Fruit fly (Drosophila melanogaster) whole organism, embryonic: ENCODE data around the gene CG11843.

ENCODE experiments used
- Atf3 ChIP-seq: fragments of 200-800 bp; sonication (Bioruptor generic); optimal IDR thresholded peaks from 3 replicates; lab custom pipeline; 2016; ENCODE audit warnings: missing biosample characterization, missing genetic modification characterization
- BtbVII ChIP-seq: fragments of 200-800 bp; sonication (Bioruptor generic); optimal IDR thresholded peaks from 3 replicates; lab custom pipeline; 2017; ENCODE audit warnings: missing biosample characterization, mild to moderate bottlenecking, missing genetic modification characterization
- CG10565 ChIP-seq: fragments of 200-800 bp; sonication (Bioruptor generic); optimal IDR thresholded peaks from 3 replicates; lab custom pipeline; 2016; ENCODE audit warnings: missing biosample characterization, mild to moderate bottlenecking, missing genetic modification characterization
- CG12236 ChIP-seq: fragments of 200-800 bp; sonication (Bioruptor generic); optimal IDR thresholded peaks from 2 replicates; lab custom pipeline; 2016; ENCODE audit warnings: missing biosample characterization, missing genetic modification characterization
- CG12391 ChIP-seq: fragments of 200-800 bp; sonication (Bioruptor generic); optimal IDR thresholded peaks from 3 replicates; lab custom pipeline; 2018; ENCODE audit warnings: missing biosample characterization, mild to moderate bottlenecking, missing genetic modification characterization, moderate library complexity
- CG13296 ChIP-seq: fragments of 200-800 bp; sonication (Bioruptor generic); optimal IDR thresholded peaks from 3 replicates; lab custom pipeline; 2018; ENCODE audit warnings: missing biosample characterization, mild to moderate bottlenecking, missing genetic modification characterization
- CG13894 ChIP-seq: fragments of 200-800 bp; sonication (Bioruptor generic); optimal IDR thresholded peaks from 3 replicates; lab custom pipeline; 2018; ENCODE audit warnings: missing biosample characterization, mild to moderate bottlenecking, missing genetic modification characterization, moderate library complexity
- CG14710 ChIP-seq: fragments of 200-800 bp; sonication (Bioruptor generic); optimal IDR thresholded peaks from 3 replicates; lab custom pipeline; 2019; ENCODE audit warnings: missing biosample characterization, mild to moderate bottlenecking, missing genetic modification characterization, moderate library complexity
- CG17829 ChIP-seq: fragments of 200-800 bp; optimal IDR thresholded peaks from 2 replicates; lab custom pipeline; 2019; ENCODE audit warnings: missing biosample characterization, mild to moderate bottlenecking, missing genetic modification characterization, moderate library complexity
- CG18011 ChIP-seq: fragments of 200-800 bp; sonication (Bioruptor generic); optimal IDR thresholded peaks from 2 replicates; lab custom pipeline; 2017; ENCODE audit warnings: missing biosample characterization, missing genetic modification characterization, mild to moderate bottlenecking, moderate library complexity, missing genotype
- CG31441 ChIP-seq: fragments of 200-800 bp; sonication (Bioruptor generic); IDR thresholded peaks from 2 replicates; pipeline ENCODE4 v1.3.6; 2022; ENCODE audit warnings: missing biosample characterization, missing genetic modification characterization
- CG32532 ChIP-seq: fragments of 200-800 bp; sonication (Bioruptor generic); IDR thresholded peaks from 2 replicates; pipeline ENCODE4 v1.3.6; 2022; ENCODE audit warnings: missing biosample characterization, missing genetic modification characterization
- CG33557 ChIP-seq: fragments of 200-800 bp; sonication (Bioruptor generic); optimal IDR thresholded peaks from 2 replicates; lab custom pipeline; 2019; ENCODE audit warnings: missing biosample characterization, mild to moderate bottlenecking, missing genetic modification characterization, moderate library complexity
- CG3847 ChIP-seq: fragments of 200-800 bp; sonication (Bioruptor generic); IDR thresholded peaks from 2 replicates; pipeline ENCODE4 v1.3.6; 2022; ENCODE audit warnings: missing biosample characterization, missing genetic modification characterization
- CG6683 ChIP-seq: fragments of 200-800 bp; sonication (Bioruptor generic); optimal IDR thresholded peaks from 2 replicates; lab custom pipeline; 2017; ENCODE audit warnings: missing biosample characterization, mild to moderate bottlenecking, missing genetic modification characterization, missing genetic modification reagents
- CG6765 ChIP-seq: fragments of 200-800 bp; sonication (Bioruptor generic); optimal IDR thresholded peaks from 3 replicates; lab custom pipeline; 2017; ENCODE audit warnings: missing biosample characterization, mild to moderate bottlenecking, missing genetic modification characterization
- CG7372 ChIP-seq: fragments of 200-800 bp; sonication (Bioruptor generic); IDR thresholded peaks from 2 replicates; pipeline ENCODE4 v1.3.6; 2022; ENCODE audit warnings: missing biosample characterization, missing genetic modification characterization
- CG7987 ChIP-seq: fragments of 200-800 bp; sonication (Bioruptor generic); optimal IDR thresholded peaks from 2 replicates; lab custom pipeline; 2018; ENCODE audit warnings: missing biosample characterization, mild to moderate bottlenecking, missing genetic modification characterization, moderate library complexity
- CG9609 ChIP-seq: fragments of 200-800 bp; sonication (Bioruptor generic); optimal IDR thresholded peaks from 3 replicates; lab custom pipeline; 2016; ENCODE audit warnings: missing biosample characterization, missing genetic modification characterization
- CTCF ChIP-seq: fragments of 200-800 bp; sonication (Bioruptor generic); optimal IDR thresholded peaks from 2 replicates; lab custom pipeline; 2017; ENCODE audit warnings: missing biosample characterization, mild to moderate bottlenecking, missing genetic modification characterization, moderate library complexity
- D ChIP-seq, 2 experiments: fragments of 200-800 bp in 1 of 2; fragments of >200 bp in 1 of 2; sonication (Bioruptor generic) in 1 of 2; optimal IDR thresholded peaks; 2 replicates in 1 of 2; 3 replicates in 1 of 2; lab custom pipeline; 2017; ENCODE audit warnings: mild to moderate bottlenecking in 1 of 2, missing biosample characterization in 1 of 2, missing genetic modification characterization in 1 of 2, missing genetic modification reagents in 1 of 2
- Fer3 ChIP-seq: fragments of 200-800 bp; sonication (Bioruptor generic); optimal IDR thresholded peaks from 2 replicates; lab custom pipeline; 2018; ENCODE audit warnings: missing biosample characterization, mild to moderate bottlenecking, missing genetic modification characterization, moderate library complexity
- Gug ChIP-seq: fragments of 200-800 bp; sonication (Bioruptor generic); IDR thresholded peaks from 4 replicates; pipeline ENCODE4 v1.3.6; 2022; ENCODE audit warnings: missing biosample characterization, missing genetic modification characterization
- Hr78 ChIP-seq, 2 experiments: fragments of 200-800 bp in 1 of 2; fragments of >200 bp in 1 of 2; sonication (Bioruptor generic) in 1 of 2; optimal IDR thresholded peaks; 2 replicates each; lab custom pipeline; 2017 to 2019; ENCODE audit warnings: missing biosample characterization in 2 of 2, missing genetic modification characterization in 2 of 2, mild to moderate bottlenecking in 1 of 2, moderate library complexity in 1 of 2
- Lpt ChIP-seq: fragments of >200 bp; optimal IDR thresholded peaks from 2 replicates; lab custom pipeline; 2018; ENCODE audit warnings: missing biosample characterization, missing genetic modification characterization
- Meics ChIP-seq: fragments of 200-800 bp; sonication (Bioruptor generic); optimal IDR thresholded peaks from 2 replicates; lab custom pipeline; 2017; ENCODE audit warnings: missing biosample characterization, mild to moderate bottlenecking, missing genetic modification characterization
- NFAT ChIP-seq: fragments of 200-800 bp; sonication (Bioruptor generic); IDR thresholded peaks from 2 replicates; pipeline ENCODE4 v1.3.6; 2022; ENCODE audit warnings: missing biosample characterization, missing genetic modification characterization
- Sry-δ ChIP-seq: fragments of 200-800 bp; sonication (Bioruptor generic); optimal IDR thresholded peaks from 2 replicates; lab custom pipeline; 2016; ENCODE audit warnings: missing biosample characterization, missing genetic modification characterization
- TFAM ChIP-seq: fragments of 200-800 bp; sonication (Bioruptor generic); optimal IDR thresholded peaks from 2 replicates; lab custom pipeline; 2017; ENCODE audit warnings: missing biosample characterization, missing genetic modification characterization, inconsistent platforms
- ash1 ChIP-seq: fragments of 200-800 bp; sonication (Bioruptor generic); optimal IDR thresholded peaks from 2 replicates; lab custom pipeline; 2018; ENCODE audit warnings: missing biosample characterization, mild to moderate bottlenecking, missing genetic modification characterization
- ato ChIP-seq: fragments of 200-800 bp; sonication (Bioruptor generic); IDR thresholded peaks from 2 replicates; pipeline ENCODE4 v1.3.6; 2022; ENCODE audit warnings: missing biosample characterization, missing genetic modification characterization; ENCODE audit not compliant: partially characterized antibody
- bigmax ChIP-seq: fragments of 200-800 bp; sonication (Bioruptor generic); optimal IDR thresholded peaks from 2 replicates; lab custom pipeline; 2018; ENCODE audit warnings: missing biosample characterization, mild to moderate bottlenecking, missing genetic modification characterization
- br ChIP-seq: fragments of >200 bp; optimal IDR thresholded peaks from 2 replicates; lab custom pipeline; 2017
- dpn ChIP-seq, 2 experiments: fragments of 200-800 bp; sonication (Bioruptor generic); optimal IDR thresholded peaks; 3 replicates each; lab custom pipeline; 2016; ENCODE audit warnings: missing biosample characterization in 2 of 2, missing genetic modification characterization in 2 of 2
- ewg ChIP-seq: fragments of 200-800 bp; sonication (Bioruptor generic); optimal IDR thresholded peaks from 3 replicates; lab custom pipeline; 2017; ENCODE audit warnings: mild to moderate bottlenecking, missing biosample characterization, missing genetic modification reagents, missing genetic modification characterization
- fd64A ChIP-seq: fragments of 200-800 bp; sonication (Bioruptor generic); optimal IDR thresholded peaks from 3 replicates; lab custom pipeline; 2018; ENCODE audit warnings: missing biosample characterization, mild to moderate bottlenecking, missing genetic modification characterization
- grau ChIP-seq: fragments of 200-800 bp; optimal IDR thresholded peaks from 3 replicates; lab custom pipeline; 2019; ENCODE audit warnings: missing biosample characterization, mild to moderate bottlenecking, missing genetic modification characterization, moderate library complexity
- grn ChIP-seq: fragments of 200-800 bp; sonication (Bioruptor generic); optimal IDR thresholded peaks from 3 replicates; lab custom pipeline; 2017; ENCODE audit warnings: missing biosample characterization, missing genetic modification characterization
- gsb-n ChIP-seq: fragments of 200-800 bp; sonication (Bioruptor generic); optimal IDR thresholded peaks from 3 replicates; lab custom pipeline; 2018; ENCODE audit warnings: missing biosample characterization, mild to moderate bottlenecking, missing genetic modification characterization
- knrl ChIP-seq: fragments of 200-800 bp; sonication (Bioruptor generic); IDR thresholded peaks from 3 replicates; pipeline ENCODE4 v1.3.6; 2022; ENCODE audit warnings: missing biosample characterization, missing genetic modification characterization; ENCODE audit not compliant: partially characterized antibody
- mam ChIP-seq: fragments of 200-800 bp; sonication (Bioruptor generic); optimal IDR thresholded peaks from 3 replicates; lab custom pipeline; 2016; ENCODE audit warnings: missing biosample characterization, missing genetic modification characterization
- nau ChIP-seq: fragments of 200-800 bp; sonication (Bioruptor generic); optimal IDR thresholded peaks from 3 replicates; lab custom pipeline; 2017; ENCODE audit warnings: missing biosample characterization, mild to moderate bottlenecking, missing genetic modification characterization, missing genetic modification reagents
- p53 ChIP-seq: fragments of 200-800 bp; sonication (Bioruptor generic); optimal IDR thresholded peaks from 2 replicates; lab custom pipeline; 2016; ENCODE audit warnings: missing biosample characterization, missing genetic modification characterization
- pfk ChIP-seq: fragments of 200-800 bp; sonication (Bioruptor generic); optimal IDR thresholded peaks from 2 replicates; lab custom pipeline; 2018; ENCODE audit warnings: missing biosample characterization, mild to moderate bottlenecking, missing genetic modification characterization, moderate library complexity
- row ChIP-seq: fragments of 200-800 bp; sonication (Bioruptor generic); IDR thresholded peaks from 3 replicates; pipeline ENCODE4 v1.3.6; 2022; ENCODE audit warnings: missing biosample characterization, missing genetic modification characterization
- slbo ChIP-seq: fragments of 200-800 bp; sonication (Bioruptor generic); IDR thresholded peaks from 2 replicates; pipeline ENCODE4 v1.3.6; 2022; ENCODE audit warnings: missing biosample characterization, missing genetic modification characterization
- so ChIP-seq: fragments of 200-800 bp; sonication (Bioruptor generic); IDR thresholded peaks from 3 replicates; pipeline ENCODE4 v1.3.6; 2022; ENCODE audit warnings: missing biosample characterization, missing genetic modification characterization
- tgo ChIP-seq: fragments of 200-800 bp; sonication (Bioruptor generic); IDR thresholded peaks from 3 replicates; pipeline ENCODE4 v1.3.6; 2022; ENCODE audit warnings: missing biosample characterization, missing genetic modification characterization
- wek ChIP-seq: fragments of 200-800 bp; sonication (Bioruptor generic); optimal IDR thresholded peaks from 3 replicates; lab custom pipeline; 2018; ENCODE audit warnings: missing biosample characterization, mild to moderate bottlenecking, missing genetic modification characterization, moderate library complexity
- z ChIP-seq: fragments of 200-800 bp; sonication (Bioruptor generic); IDR thresholded peaks from 3 replicates; pipeline ENCODE4 v1.3.6; 2022; ENCODE audit warnings: missing biosample characterization, missing genetic modification characterization

Gene CG11843

DNA sequence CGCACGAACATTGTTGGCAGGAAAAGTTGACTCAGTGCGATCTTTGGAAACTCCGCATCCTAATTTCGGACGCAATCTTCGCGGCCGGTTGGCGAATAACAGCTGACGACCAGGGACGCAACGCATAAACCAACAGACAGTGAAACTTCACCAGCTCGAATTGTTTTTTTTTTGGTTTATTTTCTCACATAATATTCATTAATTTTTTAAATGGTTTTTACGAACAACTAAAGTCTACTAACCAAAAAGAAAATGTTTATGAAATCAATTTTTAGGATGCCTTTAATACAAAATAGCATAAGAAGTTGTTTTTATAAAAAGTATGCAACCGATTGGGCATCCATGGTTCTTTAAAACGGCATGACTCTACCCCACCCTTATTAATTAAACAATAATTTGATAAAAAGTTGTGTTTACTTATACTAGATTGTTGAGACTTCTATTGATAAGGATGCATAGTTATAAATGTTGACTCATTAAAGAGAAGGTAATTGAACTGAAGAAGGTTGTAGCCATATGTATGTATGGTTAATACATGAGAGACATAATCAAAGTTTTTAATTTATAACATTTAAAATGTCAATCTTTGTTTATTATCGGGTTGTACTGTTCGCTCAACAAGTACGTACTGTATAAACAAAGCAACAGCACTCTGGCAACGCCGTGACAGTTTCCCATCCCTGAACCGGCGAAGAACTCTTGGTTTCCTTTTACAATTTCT is 20.1 kb upstream of the CG11843 start, which contains the start of the genes beta4GalNAcTB and Cpsf100 (continued):
- TF ChIP-seq fd64A (GFP tag; lab: Kevin White, UChicago) (no peak), pfk (GFP tag; lab: Kevin White, UChicago) (no peak), Fer3 (tag; lab: Kevin White, UChicago) (peak; percentile 53), CG12236 (GFP tag; lab: Kevin White, UChicago) (no peak), CTCF (no peak), Atf3 (GFP tag; lab: Kevin White, UChicago) (peak; percentile 10), Gug (GFP tag; lab: Robert Waterston, UW) (peak; percentile 71), CG6765 (GFP tag; lab: Kevin White, UChicago) (peak; percentile 47), TFAM (GFP tag; lab: Kevin White, UChicago) (no peak), Meics (GFP tag; lab: Kevin White, UChicago) (peak; percentile 79), D (optimal IDR thresholded peaks at IDR 0.05; lab: Kevin White, UChicago) (no peak), D (GFP tag; optimal IDR thresholded peaks at IDR 0.05; lab: Kevin White, UChicago) (peak; percentile 70), tgo (peak; percentile 62), CG3847 (GFP tag; lab: Robert Waterston, UW) (peak; percentile 49), ash1 (GFP tag; lab: Kevin White, UChicago) (no peak), dpn (GFP tag; optimal IDR thresholded peaks at IDR 0.05; lab: Kevin White, UChicago) (peak; percentile 57 to 63), CG7987 (GFP tag; lab: Kevin White, UChicago) (no peak), grau (tag; lab: Kevin White, UChicago) (peak; percentile 97), row (GFP tag; lab: Robert Waterston, UW) (peak; percentile 85), mam (GFP tag; lab: Kevin White, UChicago) (peak; percentile 64), so (no peak), Sry-δ (GFP tag; lab: Kevin White, UChicago) (peak; percentile 8), CG33557 (peak; percentile 44), nau (no peak), BtbVII (GFP tag; lab: Kevin White, UChicago) (peak; percentile 43), p53 (GFP tag; lab: Kevin White, UChicago) (no peak), CG32532 (GFP tag; lab: Robert Waterston, UW) (peak; percentile 77), CG18011 (GFP tag; lab: Kevin White, UChicago) (peak; percentile 46), bigmax (GFP tag; lab: Kevin White, UChicago) (no peak), Hr78 (GFP tag; optimal IDR thresholded peaks at IDR 0.05; lab: Kevin White, UChicago) (no peak), CG14710 (peak; percentile 78), CG13296 (GFP tag; lab: Kevin White, UChicago) (no peak), CG7372 (peak; percentile 34), CG12391 (peak; percentile 78), grn (GFP tag; lab: Kevin White, UChicago) (peak; percentile 63), CG9609 (peak; percentile 42), slbo (GFP tag; lab: Robert Waterston, UW) (peak; percentile 87), NFAT (GFP tag; lab: Robert Waterston, UW) (peak; percentile 67), Lpt (GFP tag; lab: Kevin White, UChicago) (no peak), ewg (GFP tag; lab: Kevin White, UChicago) (peak; percentile 37), CG17829 (tag; lab: Kevin White, UChicago) (peak; percentile 56), CG31441 (GFP tag; lab: Robert Waterston, UW) (peak; percentile 74), CG10565 (GFP tag; lab: Kevin White, UChicago) (no peak), gsb-n (tag; lab: Kevin White, UChicago) (no peak), CG6683 (GFP tag; lab: Kevin White, UChicago) (peak; percentile 25), CG13894 (tag; lab: Kevin White, UChicago) (no peak), z (GFP tag; lab: Robert Waterston, UW) (no peak), knrl (GFP tag; lab: Robert Waterston, UW) (no peak), wek (no peak), br (lab: Kevin White, UChicago) (no peak), ato (GFP tag; lab: Robert Waterston, UW) (no peak)
